Worm (Caenorhabditis elegans): ENCODE measurements around the gene B0281.4.

The B0281.4 gene

ce11 chrII:2336177-2336576, 37.5 kb upstream of the B0281.4 start:
- no peak for TF ChIP-seq ref-2 (tag; optimal IDR thresholded peaks at IDR 0.05)
- peak; percentile 60 for TF ChIP-seq dve-1 (tag; optimal IDR thresholded peaks at IDR 0.05)

- TF ChIP-seq ceh-24 (tag; optimal IDR thresholded peaks at IDR 0.05) (no peak), fkh-10 (GFP tag; optimal IDR thresholded peaks at IDR 0.05) (no peak), pag-3 (tag; optimal IDR thresholded peaks at IDR 0.05; ENCODE audit: borderline replicate concordance) (no peak), unc-42 (tag; optimal IDR thresholded peaks at IDR 0.05) (no peak), ceh-6 (GFP tag; optimal IDR thresholded peaks at IDR 0.05) (no peak), T23F11.4 (GFP tag; optimal IDR thresholded peaks at IDR 0.05) (no peak), ceh-48 (tag; optimal IDR thresholded peaks at IDR 0.05) (no peak)
Observed at ce11 chrII:2335572-2335971, 36.9 kb upstream of the B0281.4 start, which contains the start of gene F43C11.7. F43C11.7 (plus strand) TSS chrII:2335897.

ce11 chrII:2332220-2332619, 33.6 kb upstream of the B0281.4 start, which contains the start of gene F43C11.8:
F43C11.8 (plus strand) TSS chrII:2332520.
- TF ChIP-seq hlh-15 (tag; optimal IDR thresholded peaks at IDR 0.05): no peak
- no peak for TF ChIP-seq pag-3 (tag; optimal IDR thresholded peaks at IDR 0.05; ENCODE audit: borderline replicate concordance)
- TF ChIP-seq ceh-48 (tag; optimal IDR thresholded peaks at IDR 0.05): no peak
- no peak for TF ChIP-seq unc-55 (GFP tag; optimal IDR thresholded peaks at IDR 0.05)
- no peak for TF ChIP-seq ttx-3 (tag; optimal IDR thresholded peaks at IDR 0.05)
- no peak for TF ChIP-seq zip-5 (tag; optimal IDR thresholded peaks at IDR 0.05)
- no peak for TF ChIP-seq elt-4 (tag; optimal IDR thresholded peaks at IDR 0.05)
- TF ChIP-seq npax-4 (tag; optimal IDR thresholded peaks at IDR 0.05): no peak
- no peak for TF ChIP-seq pros-1 (tag; optimal IDR thresholded peaks at IDR 0.05)
- no peak for TF ChIP-seq mec-3 (tag; optimal IDR thresholded peaks at IDR 0.05; ENCODE audit: borderline replicate concordance)
- no peak for TF ChIP-seq ceh-6 (GFP tag; optimal IDR thresholded peaks at IDR 0.05)
- TF ChIP-seq dmd-4 (tag; optimal IDR thresholded peaks at IDR 0.05; ENCODE audit: borderline replicate concordance): no peak
- TF ChIP-seq ceh-14 (tag; optimal IDR thresholded peaks at IDR 0.05): no peak

- no peak for TF ChIP-seq ztf-16 (tag; optimal IDR thresholded peaks at IDR 0.05)
- no peak for TF ChIP-seq ceh-9 (tag; optimal IDR thresholded peaks at IDR 0.05)
- TF ChIP-seq ceh-30 (tag; optimal IDR thresholded peaks at IDR 0.05): no peak
- no peak for TF ChIP-seq Y22D7AL.16 (tag; optimal IDR thresholded peaks at IDR 0.05)
- no peak for TF ChIP-seq ceh-18 (tag; optimal IDR thresholded peaks at IDR 0.05)
- no peak for TF ChIP-seq fkh-10 (GFP tag; optimal IDR thresholded peaks at IDR 0.05)
- no peak for TF ChIP-seq T23F11.4 (GFP tag; optimal IDR thresholded peaks at IDR 0.05)
- no peak for TF ChIP-seq rnt-1 (tag; optimal IDR thresholded peaks at IDR 0.05)
- no peak for TF ChIP-seq pag-3 (tag; optimal IDR thresholded peaks at IDR 0.05; ENCODE audit: borderline replicate concordance)
- no peak for TF ChIP-seq K09A11.1 (tag; optimal IDR thresholded peaks at IDR 0.05; ENCODE audit: insufficient read depth)
- no peak for TF ChIP-seq fax-1 (tag; optimal IDR thresholded peaks at IDR 0.05)
- TF ChIP-seq pha-2 (tag; optimal IDR thresholded peaks at IDR 0.05): no peak
- TF ChIP-seq odd-2 (tag; optimal IDR thresholded peaks at IDR 0.05): no peak
Observed at ce11 chrII:2330462-2330861, 31.8 kb upstream of the B0281.4 start.

- no peak for TF ChIP-seq hlh-6 (tag; optimal IDR thresholded peaks at IDR 0.05)
- no peak for TF ChIP-seq unc-86 (tag; optimal IDR thresholded peaks at IDR 0.05)
- no peak for TF ChIP-seq F13H6.1 (tag; optimal IDR thresholded peaks at IDR 0.05)
Observed at ce11 chrII:2328963-2329442, 30.4 kb upstream of the B0281.4 start, which contains the start of the genes ZK1240.8 and ZK1240.1. ZK1240.8 (minus strand) TSS chrII:2329063. ZK1240.1 (plus strand) TSS chrII:2329392.

- no peak for TF ChIP-seq eyg-1 (tag; optimal IDR thresholded peaks at IDR 0.05)
- TF ChIP-seq ahr-1 (tag; optimal IDR thresholded peaks at IDR 0.05): no peak
- no peak for TF ChIP-seq zip-5 (tag; optimal IDR thresholded peaks at IDR 0.05)
- TF ChIP-seq nfya-1 (tag; optimal IDR thresholded peaks at IDR 0.05): no peak
- no peak for TF ChIP-seq ceh-19 (GFP tag; optimal IDR thresholded peaks at IDR 0.05)
- TF ChIP-seq C38D4.7 (GFP tag; optimal IDR thresholded peaks at IDR 0.05): no peak
- TF ChIP-seq ceh-45 (GFP tag; IDR thresholded peaks at IDR 0.05): no peak
- TF ChIP-seq ama-1 (optimal IDR thresholded peaks at IDR 0.05): no peak
- no peak for TF ChIP-seq hlh-6 (tag; optimal IDR thresholded peaks at IDR 0.05)
- TF ChIP-seq K09A11.1 (tag; optimal IDR thresholded peaks at IDR 0.05; ENCODE audit: insufficient read depth): no peak
- TF ChIP-seq ref-2 (tag; optimal IDR thresholded peaks at IDR 0.05): no peak
- TF ChIP-seq sox-2 (GFP tag; IDR thresholded peaks at IDR 0.05): no peak
- TF ChIP-seq Y22D7AL.16 (tag; optimal IDR thresholded peaks at IDR 0.05): no peak
- TF ChIP-seq hlh-8 (tag; optimal IDR thresholded peaks at IDR 0.05): no peak
- no peak for TF ChIP-seq pha-4 (tag; optimal IDR thresholded peaks at IDR 0.05)
Observed at ce11 chrII:2324956-2325355, 26.3 kb upstream of the B0281.4 start, which contains the start of gene ZK1240.11. ZK1240.11 (plus strand) TSS chrII:2325256.
